Worm (Caenorhabditis elegans) whole organism, L2 larva: ENCODE results near the gene ZK643.6.
"Not testable (repeated sequence)": the region's sequence is repeated elsewhere in the genome, so short reads cannot be mapped to it uniquely, and the experiment has no call there.

Source experiments
- F13H6.1 ChIP-seq: sonication (generic microtip); optimal IDR thresholded peaks from 2 replicates; lab custom pipeline; 2016; ENCODE audit warnings: missing genetic modification characterization, missing compliant biosample characterization
- R02D3.7 ChIP-seq: fragments of 150-350 bp; optimal IDR thresholded peaks from 2 replicates; lab custom pipeline; 2014; ENCODE audit warnings: missing biosample characterization, missing genetic modification characterization
- Y55F3AM.14 ChIP-seq: fragments of 200-800 bp; sonication (Bioruptor generic); optimal IDR thresholded peaks from 2 replicates; lab custom pipeline; 2018; ENCODE audit warnings: mild to moderate bottlenecking, missing genetic modification characterization, missing compliant biosample characterization
- alr-1 ChIP-seq: fragments of 150-350 bp; optimal IDR thresholded peaks from 2 replicates; lab custom pipeline; 2014; ENCODE audit warnings: missing biosample characterization, missing genetic modification characterization
- ama-1 ChIP-seq: fragments of 150-350 bp; optimal IDR thresholded peaks from 2 replicates; lab custom pipeline; 2018; ENCODE audit warnings: inconsistent platforms
- blmp-1 ChIP-seq: sonication (generic microtip); optimal IDR thresholded peaks from 2 replicates; lab custom pipeline; 2017; ENCODE audit warnings: missing genetic modification characterization, mild to moderate bottlenecking, missing compliant biosample characterization, antibody characterized with exemption, moderate library complexity; ENCODE audit not compliant: insufficient read depth
- ceh-16 ChIP-seq: fragments of 150-350 bp; optimal IDR thresholded peaks from 2 replicates; lab custom pipeline; 2014; ENCODE audit warnings: missing biosample characterization, missing genetic modification characterization
- ceh-82 ChIP-seq: fragments of 150-350 bp; optimal IDR thresholded peaks from 2 replicates; lab custom pipeline; 2014; ENCODE audit warnings: missing biosample characterization, missing genetic modification characterization
- elt-1 ChIP-seq: fragments of 150-350 bp; optimal IDR thresholded peaks from 2 replicates; lab custom pipeline; 2014; ENCODE audit warnings: missing biosample characterization, missing genetic modification characterization
- elt-3 ChIP-seq: sonication (generic microtip); optimal IDR thresholded peaks from 2 replicates; lab custom pipeline; 2017; ENCODE audit warnings: missing biosample characterization, missing genetic modification characterization
- fos-1 ChIP-seq: fragments of 150-350 bp; optimal IDR thresholded peaks from 2 replicates; lab custom pipeline; 2014; ENCODE audit warnings: missing biosample characterization, missing genetic modification characterization
- gmeb-1 ChIP-seq: fragments of 150-350 bp; optimal IDR thresholded peaks from 2 replicates; lab custom pipeline; 2014; ENCODE audit warnings: missing biosample characterization, missing genetic modification characterization
- lin-11 ChIP-seq: fragments of 150-350 bp; sonication (generic microtip); optimal IDR thresholded peaks from 2 replicates; lab custom pipeline; 2014; ENCODE audit warnings: missing biosample characterization, missing genetic modification characterization, inconsistent platforms, mixed read lengths
- lin-13 ChIP-seq: fragments of 150-350 bp; optimal IDR thresholded peaks from 2 replicates; lab custom pipeline; 2014; ENCODE audit warnings: missing biosample characterization, missing genetic modification reagents, missing genetic modification characterization
- lin-39 ChIP-seq: fragments of 150-350 bp; optimal IDR thresholded peaks from 2 replicates; lab custom pipeline; 2014; ENCODE audit warnings: missing biosample characterization, missing genetic modification reagents, missing genetic modification characterization
- mab-5 ChIP-seq: fragments of 150-350 bp; optimal IDR thresholded peaks from 2 replicates; lab custom pipeline; 2014; ENCODE audit warnings: missing biosample characterization, missing genetic modification characterization
- mbf-1 ChIP-seq: sonication (generic microtip); optimal IDR thresholded peaks from 2 replicates; lab custom pipeline; 2017; ENCODE audit warnings: missing biosample characterization, missing genetic modification characterization
- mdl-1 ChIP-seq, 2 experiments: fragments of 150-350 bp in 1 of 2; sonication (generic microtip) in 1 of 2; optimal IDR thresholded peaks; 2 replicates each; lab custom pipeline; 2017; ENCODE audit warnings: missing biosample characterization in 2 of 2, missing genetic modification characterization in 2 of 2
- nhr-10 ChIP-seq: sonication (generic microtip); optimal IDR thresholded peaks from 2 replicates; lab custom pipeline; 2017; ENCODE audit warnings: missing biosample characterization, missing genetic modification characterization
- nhr-11 ChIP-seq: fragments of 150-350 bp; optimal IDR thresholded peaks from 2 replicates; lab custom pipeline; 2014; ENCODE audit warnings: missing biosample characterization, missing genetic modification characterization
- nhr-129 ChIP-seq: fragments of 150-350 bp; optimal IDR thresholded peaks from 2 replicates; lab custom pipeline; 2014; ENCODE audit warnings: missing biosample characterization, missing genetic modification characterization
- nhr-23 ChIP-seq: fragments of 150-350 bp; optimal IDR thresholded peaks from 2 replicates; lab custom pipeline; 2014; ENCODE audit warnings: missing biosample characterization, missing genetic modification reagents, missing genetic modification characterization
- nhr-6 ChIP-seq: fragments of 150-350 bp; optimal IDR thresholded peaks from 2 replicates; lab custom pipeline; 2014; ENCODE audit warnings: missing biosample characterization, missing genetic modification characterization
- peb-1 ChIP-seq: fragments of 150-350 bp; optimal IDR thresholded peaks from 2 replicates; lab custom pipeline; 2014; ENCODE audit warnings: missing biosample characterization, missing genetic modification characterization
- skn-1 ChIP-seq: sonication (generic microtip); optimal IDR thresholded peaks from 2 replicates; lab custom pipeline; 2017; ENCODE audit warnings: missing biosample characterization, missing genetic modification characterization
- sma-3 ChIP-seq: sonication (generic microtip); optimal IDR thresholded peaks from 2 replicates; lab custom pipeline; 2016; ENCODE audit warnings: missing genetic modification reagents, missing genetic modification characterization, missing compliant biosample characterization
- sma-9 ChIP-seq, 2 experiments: fragments of 150-350 bp in 1 of 2; sonication (generic microtip) in 1 of 2; optimal IDR thresholded peaks; 2 replicates each; lab custom pipeline; 2014 to 2016; ENCODE audit warnings: missing genetic modification characterization in 2 of 2, mild to moderate bottlenecking in 1 of 2, missing biosample characterization in 1 of 2, missing compliant biosample characterization in 1 of 2, missing genetic modification reagents in 1 of 2, moderate library complexity in 1 of 2
- snpc-4 ChIP-seq: fragments of 150-350 bp; optimal IDR thresholded peaks from 2 replicates; lab custom pipeline; 2014; ENCODE audit warnings: missing biosample characterization, missing genetic modification characterization
- unc-39 ChIP-seq: fragments of 150-350 bp; optimal IDR thresholded peaks from 2 replicates; lab custom pipeline; 2014; ENCODE audit warnings: missing biosample characterization, missing genetic modification characterization
- unc-55 ChIP-seq: fragments of 150-350 bp; sonication (generic microtip); optimal IDR thresholded peaks from 3 replicates; lab custom pipeline; 2014; ENCODE audit warnings: missing biosample characterization, missing genetic modification reagents, missing genetic modification characterization
- unc-62 ChIP-seq: fragments of 150-350 bp; optimal IDR thresholded peaks from 2 replicates; lab custom pipeline; 2014; ENCODE audit warnings: missing biosample characterization, missing genetic modification reagents, missing genetic modification characterization
- zag-1 ChIP-seq: fragments of 150-350 bp; optimal IDR thresholded peaks from 2 replicates; lab custom pipeline; 2014; ENCODE audit warnings: missing biosample characterization, missing genetic modification characterization

Gene ZK643.6

ce11 chrIII:8998884-8999283 is 38.3 kb upstream of the ZK643.6 start:
- TF ChIP-seq mbf-1 (tag; lab: Kevin White, UChicago) (no peak), sma-3 (GFP tag; lab: Kevin White, UChicago) (no peak), F13H6.1 (tag; lab: Kevin White, UChicago) (no peak), lin-39 (tag; lab: Kevin White, UChicago) (no peak), nhr-23 (tag; lab: Kevin White, UChicago) (no peak), elt-1 (tag; lab: Kevin White, UChicago) (no peak), unc-39 (tag; lab: Kevin White, UChicago) (no peak), mdl-1 (tag; optimal IDR thresholded peaks at IDR 0.05; lab: Kevin White, UChicago) (no peak), alr-1 (no peak), sma-9 (GFP tag; optimal IDR thresholded peaks at IDR 0.05; lab: Kevin White, UChicago) (no peak), sma-9 (tag; optimal IDR thresholded peaks at IDR 0.05; lab: Kevin White, UChicago) (no peak), ama-1 (lab: Kevin White, UChicago) (no peak)

- TF ChIP-seq fos-1 (tag; lab: Kevin White, UChicago) = peak; percentile 84
- no peak for TF ChIP-seq snpc-4 (tag; lab: Kevin White, UChicago)
Observed at ce11 chrIII:8997821-8998220, 37.3 kb upstream of the ZK643.6 start.

DNA sequence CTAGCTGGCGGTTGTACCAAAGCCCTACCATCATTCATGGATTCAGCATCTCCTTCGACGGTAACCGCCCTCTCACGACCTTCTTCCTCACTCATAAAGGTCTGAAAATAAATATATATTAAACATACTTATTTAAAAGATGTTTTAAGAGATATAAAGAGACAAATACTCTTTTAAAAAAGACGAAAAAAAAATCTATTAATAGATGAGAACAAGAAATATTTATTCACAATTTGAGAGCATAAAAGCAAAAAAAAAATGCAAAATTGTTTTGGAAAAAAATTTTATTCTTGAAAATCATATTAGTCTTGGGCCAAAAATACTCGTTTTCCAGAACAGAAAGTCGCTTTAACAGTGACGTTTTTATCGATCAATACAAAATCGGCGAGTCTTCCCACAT is 36.1 kb upstream of the ZK643.6 start, which contains the start of gene skat-1:
skat-1 (minus strand) TSS at position 101 of the 400 bp plus-strand sequence.
- TF ChIP-seq unc-62 (no peak), alr-1 (no peak), gmeb-1 (tag; lab: Kevin White, UChicago) (no peak), elt-3 (no peak), nhr-23 (tag; lab: Kevin White, UChicago) (no peak), mdl-1 (tag; optimal IDR thresholded peaks at IDR 0.05; lab: Kevin White, UChicago) (no peak), zag-1 (tag; lab: Kevin White, UChicago) (no peak), skn-1 (tag; lab: Kevin White, UChicago) (no peak), ceh-82 (tag; lab: Kevin White, UChicago) (no peak), sma-3 (GFP tag; lab: Kevin White, UChicago) (no peak), nhr-11 (tag; lab: Kevin White, UChicago) (no peak), mab-5 (tag; lab: Kevin White, UChicago) (no peak), R02D3.7 (tag; lab: Kevin White, UChicago) (no peak), ceh-16 (tag; lab: Kevin White, UChicago) (no peak), nhr-10 (tag; lab: Kevin White, UChicago) (no peak), peb-1 (no peak), lin-11 (tag; lab: Kevin White, UChicago) (no peak)

- not testable (repeated sequence) for TF ChIP-seq fos-1 (tag; lab: Kevin White, UChicago); sma-9 (GFP tag; optimal IDR thresholded peaks at IDR 0.05; lab: Kevin White, UChicago); sma-9 (tag; optimal IDR thresholded peaks at IDR 0.05; lab: Kevin White, UChicago); unc-62
Observed at ce11 chrIII:8989752-8990151, 29.2 kb upstream of the ZK643.6 start, which contains the start of gene R08D7.7. TSS of gene R08D7.7 (plus strand) at chrIII:8990052.

ce11 chrIII:8988544-8988943 is 28.0 kb upstream of the ZK643.6 start:
- TF ChIP-seq nhr-129 (no peak), unc-55 (peak; percentile 40)

DNA sequence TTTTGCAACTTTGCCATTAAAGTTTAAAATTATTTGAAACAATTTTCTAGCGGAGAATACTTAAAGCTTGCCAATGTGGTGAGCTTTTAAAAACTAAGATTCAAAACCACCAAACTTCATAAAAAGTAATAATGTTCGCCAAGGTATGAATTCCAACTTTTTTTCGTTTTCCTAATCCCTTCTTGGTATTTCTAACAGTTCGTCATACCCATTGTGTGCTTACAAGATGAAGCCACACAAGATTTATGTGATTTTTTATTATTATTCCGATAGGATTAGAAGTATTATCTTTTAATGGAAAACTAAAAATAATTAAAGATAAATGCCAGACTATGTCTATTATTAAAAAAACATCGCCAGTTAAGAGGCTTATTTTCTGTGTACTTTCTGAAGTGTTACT is 27.5 kb upstream of the ZK643.6 start:
- TF ChIP-seq blmp-1 = no peak
- TF ChIP-seq unc-62 = no peak
- TF ChIP-seq nhr-6 (tag; lab: Kevin White, UChicago) = no peak
- no peak for TF ChIP-seq unc-55
- no peak for TF ChIP-seq Y55F3AM.14
- TF ChIP-seq nhr-23 (tag; lab: Kevin White, UChicago) = no peak
- TF ChIP-seq lin-13 (GFP tag; lab: Kevin White, UChicago) = no peak
- TF ChIP-seq ceh-82 (tag; lab: Kevin White, UChicago) = no peak
- TF ChIP-seq ceh-16 (tag; lab: Kevin White, UChicago) = no peak
- TF ChIP-seq lin-39 (tag; lab: Kevin White, UChicago) = no peak
